Fruit fly (Drosophila melanogaster) whole organism, prepupa: Measurements from ENCODE around the gene CG5877.

Experiments used
- CG16779 ChIP-seq: fragments of 200-800 bp; sonication (Bioruptor generic); optimal IDR thresholded peaks from 3 replicates; lab custom pipeline; 2017; ENCODE audit warnings: missing biosample characterization, mild to moderate bottlenecking, missing genetic modification characterization
- CG6163 ChIP-seq: fragments of 200-800 bp; sonication (Bioruptor generic); IDR thresholded peaks from 3 replicates; pipeline ENCODE4 v1.3.6; 2022; ENCODE audit warnings: missing biosample characterization, missing genetic modification characterization
- CG8319 ChIP-seq: fragments of 200-800 bp; sonication (Bioruptor generic); optimal IDR thresholded peaks from 3 replicates; lab custom pipeline; 2016; ENCODE audit warnings: missing biosample characterization, missing genetic modification characterization
- Hr39 ChIP-seq: fragments of 200-800 bp; sonication (Bioruptor generic); optimal IDR thresholded peaks from 2 replicates; lab custom pipeline; 2016; ENCODE audit warnings: missing biosample characterization, missing genetic modification characterization
- Hr4 ChIP-seq: fragments of 200-800 bp; sonication (Bioruptor generic); optimal IDR thresholded peaks from 3 replicates; lab custom pipeline; 2016; ENCODE audit warnings: missing biosample characterization, missing genetic modification characterization
- Lpt ChIP-seq: fragments of 200-800 bp; sonication (Bioruptor generic); optimal IDR thresholded peaks from 3 replicates; lab custom pipeline; 2016; ENCODE audit warnings: missing biosample characterization, missing genetic modification characterization
- Sox15 ChIP-seq: fragments of 200-800 bp; sonication (Bioruptor generic); optimal IDR thresholded peaks from 3 replicates; lab custom pipeline; 2016; ENCODE audit warnings: missing biosample characterization, missing genetic modification characterization
- pdm3 ChIP-seq: fragments of 200-800 bp; sonication (Bioruptor generic); optimal IDR thresholded peaks from 3 replicates; lab custom pipeline; 2016; ENCODE audit warnings: missing biosample characterization, missing genetic modification characterization

DNA sequence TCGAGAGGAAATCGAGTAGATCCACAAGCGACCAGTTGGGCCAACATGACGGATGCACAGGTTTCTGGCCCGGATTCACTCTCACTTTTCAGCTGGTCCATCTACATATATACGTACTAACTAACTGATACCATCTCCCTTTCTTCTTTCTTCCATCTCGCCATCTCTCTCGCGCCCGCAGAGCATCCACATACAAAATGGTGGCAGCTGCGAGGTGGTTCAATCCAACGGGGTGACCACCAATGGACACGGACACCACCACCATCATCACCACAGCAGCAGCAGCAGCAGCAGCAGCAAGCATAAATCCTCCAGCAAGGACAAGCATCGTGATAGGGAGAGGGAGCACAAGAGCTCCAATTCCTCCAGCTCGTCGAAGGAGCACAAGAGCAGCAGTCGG lies 28.1 kb downstream of the CG5877 start:
- no peak for TF ChIP-seq CG16779 (tag; lab: Kevin White, UChicago)
- no peak for TF ChIP-seq CG8319 (GFP tag; lab: Kevin White, UChicago)
- TF ChIP-seq Hr39, result no peak
- TF ChIP-seq Hr4, result no peak
- TF ChIP-seq Sox15 (GFP tag; lab: Kevin White, UChicago), result no peak
- no peak for TF ChIP-seq Lpt
- TF ChIP-seq CG6163 (GFP tag; lab: Robert Waterston, UW), result no peak
- no peak for TF ChIP-seq pdm3 (GFP tag; lab: Kevin White, UChicago)
